Worm (Caenorhabditis elegans): ENCODE data around the gene C32B5.13.
"Not testable (repeated sequence)": the region's sequence is repeated elsewhere in the genome, so short reads cannot be mapped to it uniquely, and the experiment has no call there.

- not testable (repeated sequence) for TF ChIP-seq elt-3 (tag; optimal IDR thresholded peaks at IDR 0.05); unc-62 (GFP tag; optimal IDR thresholded peaks at IDR 0.05); lin-35 (GFP tag; optimal IDR thresholded peaks at IDR 0.05); nhr-85 (tag); fkh-10 (GFP tag; optimal IDR thresholded peaks at IDR 0.05); jun-1 (tag; optimal IDR thresholded peaks at IDR 0.05); aly-2 (tag; optimal IDR thresholded peaks at IDR 0.05); unc-86 (tag; optimal IDR thresholded peaks at IDR 0.05)
Measured at ce11 chrII:1006375-1006774, 44.5 kb upstream of the C32B5.13 start, which contains the start of gene F45D11.14.

Measured in whole organism, L1 larva.